Fruit fly (Drosophila melanogaster) whole organism, embryonic: ENCODE data around the gene eIF2alpha.

Experiments used
- Aef1 ChIP-seq: fragments of 200-800 bp; sonication (Bioruptor generic); IDR thresholded peaks from 3 replicates; pipeline ENCODE4 v1.3.6; 2022; ENCODE audit warnings: missing biosample characterization, missing genetic modification characterization
- B-H1 ChIP-seq: fragments of 200-800 bp; sonication (Bioruptor generic); IDR thresholded peaks from 3 replicates; pipeline ENCODE4 v1.3.6; 2022; ENCODE audit warnings: missing biosample characterization, missing genetic modification characterization
- Bgb ChIP-seq: fragments of 200-800 bp; sonication (Bioruptor generic); IDR thresholded peaks from 2 replicates; pipeline ENCODE4 v1.3.6; 2022; ENCODE audit warnings: missing biosample characterization, missing genetic modification characterization; ENCODE audit not compliant: partially characterized antibody
- CG13287 ChIP-seq: fragments of 200-800 bp; sonication (Bioruptor generic); IDR thresholded peaks from 2 replicates; pipeline ENCODE4 v1.3.6; 2022; ENCODE audit warnings: missing biosample characterization, missing genetic modification characterization; ENCODE audit not compliant: partially characterized antibody
- CG13296 ChIP-seq: fragments of 200-800 bp; sonication (Bioruptor generic); optimal IDR thresholded peaks from 3 replicates; lab custom pipeline; 2018; ENCODE audit warnings: missing biosample characterization, mild to moderate bottlenecking, missing genetic modification characterization
- CG14014 ChIP-seq: fragments of 200-800 bp; sonication (Bioruptor generic); IDR thresholded peaks from 2 replicates; pipeline ENCODE4 v1.3.6; 2022; ENCODE audit warnings: missing biosample characterization, missing genetic modification characterization
- CG14667 ChIP-seq: fragments of 200-800 bp; sonication (Bioruptor generic); IDR thresholded peaks from 2 replicates; pipeline ENCODE4 v1.3.6; 2022; ENCODE audit warnings: missing biosample characterization, missing genetic modification characterization
- CG14965 ChIP-seq: fragments of 200-800 bp; sonication (Bioruptor generic); optimal IDR thresholded peaks from 2 replicates; lab custom pipeline; 2016; ENCODE audit warnings: missing biosample characterization, missing genetic modification characterization, borderline replicate concordance
- CG15011 ChIP-seq: fragments of 200-800 bp; sonication (Bioruptor generic); optimal IDR thresholded peaks from 3 replicates; lab custom pipeline; 2018; ENCODE audit warnings: missing biosample characterization, mild to moderate bottlenecking, missing genetic modification characterization
- CG1529 ChIP-seq: fragments of 200-800 bp; sonication (Bioruptor generic); optimal IDR thresholded peaks from 3 replicates; lab custom pipeline; 2018; ENCODE audit warnings: missing biosample characterization, missing genetic modification characterization
- CG2129 ChIP-seq: fragments of 200-800 bp; sonication (Bioruptor generic); IDR thresholded peaks from 2 replicates; pipeline ENCODE4 v1.3.6; 2022; ENCODE audit warnings: missing biosample characterization, missing genetic modification characterization; ENCODE audit not compliant: partially characterized antibody
- CG2875 ChIP-seq: fragments of 200-800 bp; sonication (Bioruptor generic); optimal IDR thresholded peaks from 2 replicates; lab custom pipeline; 2017; ENCODE audit warnings: missing biosample characterization, mild to moderate bottlenecking, missing genetic modification characterization, missing genetic modification reagents
- CG31441 ChIP-seq: fragments of 200-800 bp; sonication (Bioruptor generic); IDR thresholded peaks from 2 replicates; pipeline ENCODE4 v1.3.6; 2022; ENCODE audit warnings: missing biosample characterization, missing genetic modification characterization
- CG33213 ChIP-seq: fragments of 200-800 bp; sonication (Bioruptor generic); optimal IDR thresholded peaks from 3 replicates; lab custom pipeline; 2016; ENCODE audit warnings: missing biosample characterization, missing genetic modification characterization
- CG3407 ChIP-seq: fragments of 200-800 bp; sonication (Bioruptor generic); optimal IDR thresholded peaks from 2 replicates; lab custom pipeline; 2018; ENCODE audit warnings: missing biosample characterization, mild to moderate bottlenecking, missing genetic modification characterization
- CG34224 ChIP-seq: fragments of 200-800 bp; sonication (Bioruptor generic); IDR thresholded peaks from 3 replicates; pipeline ENCODE4 v1.3.6; 2022; ENCODE audit warnings: missing biosample characterization, missing genetic modification characterization; ENCODE audit not compliant: partially characterized antibody
- CG3838 ChIP-seq: fragments of 200-800 bp; sonication (Bioruptor generic); optimal IDR thresholded peaks from 3 replicates; lab custom pipeline; 2016; ENCODE audit warnings: missing biosample characterization, missing genetic modification characterization
- CG4282 ChIP-seq: fragments of 200-800 bp; sonication (Bioruptor generic); optimal IDR thresholded peaks from 2 replicates; lab custom pipeline; 2016; ENCODE audit warnings: missing biosample characterization, missing genetic modification characterization
- CG8089 ChIP-seq: fragments of 200-800 bp; sonication (Bioruptor generic); optimal IDR thresholded peaks from 3 replicates; lab custom pipeline; 2016; ENCODE audit warnings: missing biosample characterization, missing genetic modification characterization
- CG8924 ChIP-seq: fragments of 200-800 bp; optimal IDR thresholded peaks from 3 replicates; lab custom pipeline; 2019; ENCODE audit warnings: missing biosample characterization, mild to moderate bottlenecking, missing genetic modification characterization, moderate library complexity
- CG9817 ChIP-seq: fragments of 200-800 bp; sonication (Bioruptor generic); optimal IDR thresholded peaks from 2 replicates; lab custom pipeline; 2018; ENCODE audit warnings: missing biosample characterization, mild to moderate bottlenecking, missing genetic modification characterization, moderate library complexity
- CHES-1-like ChIP-seq: fragments of 200-800 bp; sonication (Bioruptor generic); optimal IDR thresholded peaks from 2 replicates; lab custom pipeline; 2016; ENCODE audit warnings: missing biosample characterization, missing genetic modification characterization
- CoRest ChIP-seq: fragments of 200-800 bp; sonication (Bioruptor generic); optimal IDR thresholded peaks from 3 replicates; lab custom pipeline; 2018; ENCODE audit warnings: missing biosample characterization, mild to moderate bottlenecking, missing genetic modification characterization, moderate library complexity
- ERR ChIP-seq: fragments of 200-800 bp; sonication (Bioruptor generic); optimal IDR thresholded peaks from 2 replicates; lab custom pipeline; 2016; ENCODE audit warnings: missing biosample characterization, missing genetic modification characterization
- Fer1 ChIP-seq: fragments of 200-800 bp; sonication (Bioruptor generic); optimal IDR thresholded peaks from 2 replicates; lab custom pipeline; 2017; ENCODE audit warnings: missing biosample characterization, mild to moderate bottlenecking, missing genetic modification characterization
- Fer3 ChIP-seq: fragments of 200-800 bp; sonication (Bioruptor generic); optimal IDR thresholded peaks from 2 replicates; lab custom pipeline; 2018; ENCODE audit warnings: missing biosample characterization, mild to moderate bottlenecking, missing genetic modification characterization, moderate library complexity
- Hmx ChIP-seq: fragments of 200-800 bp; sonication (Bioruptor generic); optimal IDR thresholded peaks from 2 replicates; lab custom pipeline; 2016; ENCODE audit warnings: missing biosample characterization, missing genetic modification characterization
- Jarid2 ChIP-seq: fragments of 200-800 bp; sonication (Bioruptor generic); optimal IDR thresholded peaks from 3 replicates; lab custom pipeline; 2017; ENCODE audit warnings: mild to moderate bottlenecking, missing biosample characterization, missing genetic modification reagents, missing genetic modification characterization
- MESR4 ChIP-seq: fragments of 200-800 bp; sonication (Bioruptor generic); optimal IDR thresholded peaks from 2 replicates; lab custom pipeline; 2018; ENCODE audit warnings: missing biosample characterization, mild to moderate bottlenecking, missing genetic modification characterization, moderate library complexity
- Optix ChIP-seq: fragments of 200-800 bp; sonication (Bioruptor generic); IDR thresholded peaks from 3 replicates; pipeline ENCODE4 v1.3.6; 2022; ENCODE audit warnings: missing biosample characterization, missing genetic modification characterization
- Sin3A ChIP-seq: fragments of >200 bp; optimal IDR thresholded peaks from 2 replicates; lab custom pipeline; 2018
- Taf1 ChIP-seq: fragments of 200-800 bp; sonication (Bioruptor generic); IDR thresholded peaks from 2 replicates; pipeline ENCODE4 v1.3.6; 2022; ENCODE audit warnings: missing biosample characterization, missing genetic modification characterization
- bcd ChIP-seq: fragments of 200-800 bp; sonication (Bioruptor generic); optimal IDR thresholded peaks from 2 replicates; lab custom pipeline; 2017; ENCODE audit warnings: missing biosample characterization, mild to moderate bottlenecking, missing genetic modification characterization
- crp ChIP-seq, 2 experiments: fragments of 200-800 bp; sonication (Bioruptor generic); optimal IDR thresholded peaks; 2 replicates in 1 of 2; 3 replicates in 1 of 2; lab custom pipeline; 2017; ENCODE audit warnings: missing biosample characterization in 2 of 2, missing genetic modification characterization in 2 of 2, mild to moderate bottlenecking in 1 of 2, moderate library complexity in 1 of 2
- dmrt11E ChIP-seq: fragments of 200-800 bp; sonication (Bioruptor generic); optimal IDR thresholded peaks from 3 replicates; lab custom pipeline; 2018; ENCODE audit warnings: missing biosample characterization, mild to moderate bottlenecking, missing genetic modification characterization, moderate library complexity
- en ChIP-seq: fragments of 200-800 bp; sonication (Bioruptor generic); optimal IDR thresholded peaks from 2 replicates; lab custom pipeline; 2016; ENCODE audit warnings: missing biosample characterization, missing genetic modification characterization
- eyg ChIP-seq: fragments of 200-800 bp; sonication (Bioruptor generic); optimal IDR thresholded peaks from 3 replicates; lab custom pipeline; 2016; ENCODE audit warnings: missing biosample characterization, missing genetic modification characterization
- fu2 ChIP-seq: fragments of 200-800 bp; sonication (Bioruptor generic); optimal IDR thresholded peaks from 2 replicates; lab custom pipeline; 2016; ENCODE audit warnings: missing biosample characterization, missing genetic modification characterization
- gcm ChIP-seq: fragments of 200-800 bp; sonication (Bioruptor generic); optimal IDR thresholded peaks from 2 replicates; lab custom pipeline; 2019; ENCODE audit warnings: missing biosample characterization, mild to moderate bottlenecking, missing genetic modification characterization, moderate library complexity
- grn ChIP-seq: fragments of 200-800 bp; sonication (Bioruptor generic); optimal IDR thresholded peaks from 3 replicates; lab custom pipeline; 2017; ENCODE audit warnings: missing biosample characterization, missing genetic modification characterization
- gsb-n ChIP-seq: fragments of 200-800 bp; sonication (Bioruptor generic); optimal IDR thresholded peaks from 3 replicates; lab custom pipeline; 2018; ENCODE audit warnings: missing biosample characterization, mild to moderate bottlenecking, missing genetic modification characterization
- h ChIP-seq: fragments of >200 bp; optimal IDR thresholded peaks from 2 replicates; lab custom pipeline; 2017
- insv ChIP-seq, 2 experiments: fragments of 200-800 bp; sonication (Bioruptor generic); optimal IDR thresholded peaks; 3 replicates each; lab custom pipeline; 2016 to 2018; ENCODE audit warnings: missing biosample characterization in 2 of 2, missing genetic modification characterization in 2 of 2
- jumu ChIP-seq: fragments of 200-800 bp; sonication (Bioruptor generic); optimal IDR thresholded peaks from 3 replicates; lab custom pipeline; 2016; ENCODE audit warnings: missing biosample characterization, missing genetic modification characterization
- nerfin-1 ChIP-seq: fragments of 200-800 bp; sonication (Bioruptor generic); optimal IDR thresholded peaks from 3 replicates; lab custom pipeline; 2019; ENCODE audit warnings: missing biosample characterization, mild to moderate bottlenecking, missing genetic modification characterization, moderate library complexity
- peb ChIP-seq: fragments of 200-800 bp; sonication (Bioruptor generic); IDR thresholded peaks from 2 replicates; pipeline ENCODE4 v1.3.6; 2022; ENCODE audit warnings: missing biosample characterization, missing genetic modification characterization
- pum ChIP-seq: fragments of 200-800 bp; sonication (Bioruptor generic); optimal IDR thresholded peaks from 2 replicates; lab custom pipeline; 2016; ENCODE audit warnings: missing biosample characterization, missing genetic modification characterization
- tna ChIP-seq: fragments of 200-800 bp; sonication (Bioruptor generic); IDR thresholded peaks from 2 replicates; pipeline ENCODE4 v1.3.6; 2022; ENCODE audit warnings: missing biosample characterization, missing genetic modification characterization; ENCODE audit not compliant: partially characterized antibody
- usp ChIP-seq: fragments of >200 bp; optimal IDR thresholded peaks from 2 replicates; lab custom pipeline; 2017; ENCODE audit warnings: missing biosample characterization, missing genetic modification characterization
- zen2 ChIP-seq: fragments of 200-800 bp; sonication (Bioruptor generic); IDR thresholded peaks from 3 replicates; pipeline ENCODE4 v1.3.6; 2022; ENCODE audit warnings: missing biosample characterization, missing genetic modification characterization; ENCODE audit not compliant: partially characterized antibody

Gene eIF2alpha

dm6 chrX:16422466-16423124, 24.2 kb downstream of the eIF2alpha start, which contains the start of gene hang (continued):
- no peak for TF ChIP-seq CG8089 (GFP tag; lab: Kevin White, UChicago)
- TF ChIP-seq Optix (GFP tag; lab: Robert Waterston, UW): no peak
- peak; percentile 88 for TF ChIP-seq MESR4
- TF ChIP-seq peb (GFP tag; lab: Robert Waterston, UW): 0 out of 2 replicates have a peak, but pooled peaks have one; percentile 10
- TF ChIP-seq Hmx (GFP tag; lab: Kevin White, UChicago): no peak
- TF ChIP-seq Fer1 (GFP tag; lab: Kevin White, UChicago): peak; percentile 73
- TF ChIP-seq CG3838 (GFP tag; lab: Kevin White, UChicago): no peak
- TF ChIP-seq Taf1 (GFP tag; lab: Robert Waterston, UW): no peak
- peak; percentile 23; the same call in 1 of the 3 replicates for TF ChIP-seq Aef1 (GFP tag; lab: Robert Waterston, UW)
- peak; percentile 6 for TF ChIP-seq CG2875
- TF ChIP-seq CG34224 (GFP tag; lab: Robert Waterston, UW): no peak; the same call in 2 of the 3 replicates
- peak; percentile 79 for TF ChIP-seq CG13287 (GFP tag; lab: Robert Waterston, UW)
- TF ChIP-seq dmrt11E (tag; lab: Kevin White, UChicago): no peak
- no peak for TF ChIP-seq gsb-n
- peak; percentile 37 for TF ChIP-seq eyg
- TF ChIP-seq CG14014 (GFP tag; lab: Robert Waterston, UW): no peak
- no peak for TF ChIP-seq usp (GFP tag; lab: Kevin White, UChicago)
- TF ChIP-seq ERR (GFP tag; lab: Kevin White, UChicago): peak; percentile 22
- peak; percentile 21 for TF ChIP-seq Fer3 (tag; lab: Kevin White, UChicago)
- peak; percentile 39 for TF ChIP-seq CG13296 (GFP tag; lab: Kevin White, UChicago)
- TF ChIP-seq Jarid2 (GFP tag; lab: Kevin White, UChicago): peak; percentile 84
- no peak for TF ChIP-seq CG31441
- TF ChIP-seq h (lab: Kevin White, UChicago): no peak
- TF ChIP-seq CG14667 (GFP tag; lab: Robert Waterston, UW): no peak
- TF ChIP-seq fu2 (GFP tag; lab: Kevin White, UChicago): no peak
- TF ChIP-seq CG4282 (GFP tag; lab: Kevin White, UChicago): peak; percentile 39
- no peak for TF ChIP-seq CoRest (tag; lab: Kevin White, UChicago)
- no peak for TF ChIP-seq crp (GFP tag; optimal IDR thresholded peaks at IDR 0.05; lab: Kevin White, UChicago)
- TF ChIP-seq bcd: no peak
- TF ChIP-seq CG2129 (GFP tag; lab: Robert Waterston, UW): peak; percentile 34; the same call in 1 of the 2 replicates
- no peak for TF ChIP-seq pum
- TF ChIP-seq nerfin-1 (tag; lab: Kevin White, UChicago): no peak
- no peak for TF ChIP-seq CG1529 (GFP tag; lab: Kevin White, UChicago)
- no peak for TF ChIP-seq B-H1 (GFP tag; lab: Robert Waterston, UW)
- TF ChIP-seq CG33213 (GFP tag; lab: Kevin White, UChicago): peak; percentile 62
- TF ChIP-seq CG3407: peak; percentile 24
- TF ChIP-seq, all 482 proteins: peak for 230

- TF ChIP-seq CHES-1-like (GFP tag; lab: Kevin White, UChicago) (no peak), insv (GFP tag; optimal IDR thresholded peaks at IDR 0.05; lab: Kevin White, UChicago) (peak in 1 of 2 experiments; percentile 82), CG8924 (peak; percentile 8), CG9817 (tag; lab: Kevin White, UChicago) (no peak), CG14965 (GFP tag; lab: Kevin White, UChicago) (no peak), peb (GFP tag; lab: Robert Waterston, UW) (no peak), en (no peak), CG15011 (GFP tag; lab: Kevin White, UChicago) (no peak), gcm (GFP tag; lab: Kevin White, UChicago) (no peak), zen2 (GFP tag; lab: Robert Waterston, UW) (peak; percentile 37; the same call in 1 of the 3 replicates), grn (GFP tag; lab: Kevin White, UChicago) (no peak), jumu (GFP tag; lab: Kevin White, UChicago) (no peak), Optix (GFP tag; lab: Robert Waterston, UW) (no peak), tna (GFP tag; lab: Robert Waterston, UW) (peak; percentile 68), Sin3A (lab: Kevin White, UChicago) (peak; percentile 29), Bgb (GFP tag; lab: Robert Waterston, UW) (peak; percentile 58)
Observed at dm6 chrX:16421899-16422412, 24.8 kb downstream of the eIF2alpha start, which contains the start of gene AnxB11. Gene AnxB11, minus strand, starts transcription at chrX:16422265.
